Worm (Caenorhabditis elegans) whole organism, late embryonic: ENCODE data around the gene ksr-1.

ENCODE experiments used
- ceh-9 ChIP-seq: sonication (generic microtip); optimal IDR thresholded peaks from 2 replicates; lab custom pipeline; 2016; ENCODE audit warnings: mild to moderate bottlenecking, missing genetic modification characterization, inconsistent platforms, missing compliant biosample characterization
- gmeb-2 ChIP-seq: sonication (generic microtip); optimal IDR thresholded peaks from 2 replicates; lab custom pipeline; 2016; ENCODE audit warnings: missing genetic modification characterization, inconsistent platforms, missing compliant biosample characterization
- pha-4 ChIP-seq: fragments of 150-350 bp; optimal IDR thresholded peaks from 2 replicates; lab custom pipeline; 2018; ENCODE audit warnings: missing biosample characterization, missing genetic modification reagents, missing genetic modification characterization

ce11 chrX:8276333-8276732 lies 1.4 kb downstream of the ksr-1 start:
- TF ChIP-seq gmeb-2 (tag; lab: Kevin White, UChicago): no peak
- TF ChIP-seq ceh-9: no peak
- no peak for TF ChIP-seq pha-4
